Worm (Caenorhabditis elegans) whole organism, early embryonic: ENCODE data around the gene ZC262.4.

Source experiments
- ama-1 ChIP-seq: fragments of 150-350 bp; optimal IDR thresholded peaks from 2 replicates; lab custom pipeline; 2014
- sea-1 ChIP-seq: fragments of 200-800 bp; sonication (Bioruptor generic); conservative IDR thresholded peaks from 2 replicates; pipeline ENCODE4 v1.3.6; 2022; ENCODE audit warnings: missing genetic modification characterization, missing compliant biosample characterization
- tbx-37 ChIP-seq: fragments of 200-800 bp; sonication (Bioruptor generic); conservative IDR thresholded peaks from 2 replicates; pipeline ENCODE4 v1.3.6; 2022; ENCODE audit warnings: missing genetic modification reagents, missing genetic modification characterization, missing compliant biosample characterization

- TF ChIP-seq ama-1 (no peak), sea-1 (no peak), tbx-37 (no peak)
Measured at ce11 chrIII:8380645-8381044, 46.3 kb upstream of the ZC262.4 start, which contains the start of gene R05D3.12.
